Fruit fly (Drosophila melanogaster) whole organism, embryonic: ENCODE results near the gene CG7512.

Source experiments
- Aef1 ChIP-seq: fragments of 200-800 bp; sonication (Bioruptor generic); IDR thresholded peaks from 3 replicates; pipeline ENCODE4 v1.3.6; 2022; ENCODE audit warnings: missing biosample characterization, missing genetic modification characterization
- CG1024 ChIP-seq: fragments of 200-800 bp; sonication (Bioruptor generic); IDR thresholded peaks from 2 replicates; pipeline ENCODE4 v1.3.6; 2022; ENCODE audit warnings: missing biosample characterization, missing genetic modification characterization
- CG10654 ChIP-seq: fragments of 200-800 bp; sonication (Bioruptor generic); optimal IDR thresholded peaks from 2 replicates; lab custom pipeline; 2016; ENCODE audit warnings: missing biosample characterization, missing genetic modification characterization
- CG11247 ChIP-seq: fragments of 200-800 bp; sonication (Bioruptor generic); IDR thresholded peaks from 2 replicates; pipeline ENCODE4 v1.3.6; 2022; ENCODE audit warnings: missing biosample characterization, missing genetic modification characterization
- CG12155 ChIP-seq: fragments of 200-800 bp; sonication (Bioruptor generic); optimal IDR thresholded peaks from 3 replicates; lab custom pipeline; 2016; ENCODE audit warnings: missing biosample characterization, missing genetic modification characterization
- CG12236 ChIP-seq: fragments of 200-800 bp; sonication (Bioruptor generic); optimal IDR thresholded peaks from 2 replicates; lab custom pipeline; 2016; ENCODE audit warnings: missing biosample characterization, missing genetic modification characterization
- CG12391 ChIP-seq: fragments of 200-800 bp; sonication (Bioruptor generic); optimal IDR thresholded peaks from 3 replicates; lab custom pipeline; 2018; ENCODE audit warnings: missing biosample characterization, mild to moderate bottlenecking, missing genetic modification characterization, moderate library complexity
- CG13296 ChIP-seq: fragments of 200-800 bp; sonication (Bioruptor generic); optimal IDR thresholded peaks from 3 replicates; lab custom pipeline; 2018; ENCODE audit warnings: missing biosample characterization, mild to moderate bottlenecking, missing genetic modification characterization
- CG14860 ChIP-seq: fragments of 200-800 bp; sonication (Bioruptor generic); IDR thresholded peaks from 3 replicates; pipeline ENCODE4 v1.3.6; 2022; ENCODE audit warnings: missing biosample characterization, missing genetic modification characterization; ENCODE audit not compliant: partially characterized antibody
- CG14965 ChIP-seq: fragments of 200-800 bp; sonication (Bioruptor generic); optimal IDR thresholded peaks from 2 replicates; lab custom pipeline; 2016; ENCODE audit warnings: missing biosample characterization, missing genetic modification characterization, borderline replicate concordance
- CG16815 ChIP-seq: fragments of 200-800 bp; sonication (Bioruptor generic); optimal IDR thresholded peaks from 3 replicates; lab custom pipeline; 2017; ENCODE audit warnings: missing biosample characterization, mild to moderate bottlenecking, missing genetic modification characterization
- CG17802 ChIP-seq: fragments of 200-800 bp; sonication (Bioruptor generic); optimal IDR thresholded peaks from 2 replicates; lab custom pipeline; 2018; ENCODE audit warnings: missing biosample characterization, mild to moderate bottlenecking, missing genetic modification characterization, moderate library complexity
- CG30020 ChIP-seq: fragments of 200-800 bp; optimal IDR thresholded peaks from 2 replicates; lab custom pipeline; 2019; ENCODE audit warnings: missing biosample characterization, mild to moderate bottlenecking, missing genetic modification characterization, moderate library complexity
- CG30431 ChIP-seq: fragments of 200-800 bp; sonication (Bioruptor generic); optimal IDR thresholded peaks from 2 replicates; lab custom pipeline; 2017; ENCODE audit warnings: missing biosample characterization, missing genetic modification characterization
- CG31388 ChIP-seq: fragments of 200-800 bp; sonication (Bioruptor generic); optimal IDR thresholded peaks from 2 replicates; lab custom pipeline; 2016; ENCODE audit warnings: missing biosample characterization, missing genetic modification characterization
- CG3847 ChIP-seq: fragments of 200-800 bp; sonication (Bioruptor generic); IDR thresholded peaks from 2 replicates; pipeline ENCODE4 v1.3.6; 2022; ENCODE audit warnings: missing biosample characterization, missing genetic modification characterization
- CG4730 ChIP-seq: fragments of 200-800 bp; sonication (Bioruptor generic); IDR thresholded peaks from 2 replicates; pipeline ENCODE4 v1.3.6; 2022; ENCODE audit warnings: missing biosample characterization, missing genetic modification characterization
- CG6791 ChIP-seq: fragments of 200-800 bp; sonication (Bioruptor generic); IDR thresholded peaks from 3 replicates; pipeline ENCODE4 v1.3.6; 2022; ENCODE audit warnings: missing biosample characterization, missing genetic modification characterization; ENCODE audit not compliant: partially characterized antibody
- CG8281 ChIP-seq: fragments of 200-800 bp; sonication (Bioruptor generic); optimal IDR thresholded peaks from 2 replicates; lab custom pipeline; 2018; ENCODE audit warnings: missing biosample characterization, mild to moderate bottlenecking, missing genetic modification characterization, moderate library complexity
- CTCF ChIP-seq: fragments of 200-800 bp; sonication (Bioruptor generic); optimal IDR thresholded peaks from 2 replicates; lab custom pipeline; 2017; ENCODE audit warnings: missing biosample characterization, mild to moderate bottlenecking, missing genetic modification characterization, moderate library complexity
- Elba2 ChIP-seq: fragments of 200-800 bp; sonication (Bioruptor generic); optimal IDR thresholded peaks from 3 replicates; lab custom pipeline; 2016; ENCODE audit warnings: missing biosample characterization, missing genetic modification characterization
- Fer1 ChIP-seq: fragments of 200-800 bp; sonication (Bioruptor generic); optimal IDR thresholded peaks from 2 replicates; lab custom pipeline; 2017; ENCODE audit warnings: missing biosample characterization, mild to moderate bottlenecking, missing genetic modification characterization
- HmgZ ChIP-seq: fragments of 200-800 bp; sonication (Bioruptor generic); optimal IDR thresholded peaks from 2 replicates; lab custom pipeline; 2018; ENCODE audit warnings: missing biosample characterization, mild to moderate bottlenecking, missing genetic modification characterization
- Lim3 ChIP-seq: fragments of 200-800 bp; sonication (Bioruptor generic); IDR thresholded peaks from 2 replicates; pipeline ENCODE4 v1.3.6; 2022; ENCODE audit warnings: missing biosample characterization, missing genetic modification characterization
- Neu2 ChIP-seq: fragments of 200-800 bp; sonication (Bioruptor generic); optimal IDR thresholded peaks from 3 replicates; lab custom pipeline; 2016; ENCODE audit warnings: missing biosample characterization, missing genetic modification characterization, borderline replicate concordance
- Oli ChIP-seq: fragments of 200-800 bp; sonication (Bioruptor generic); optimal IDR thresholded peaks from 2 replicates; lab custom pipeline; 2018; ENCODE audit warnings: missing biosample characterization, mild to moderate bottlenecking, missing genetic modification characterization, moderate library complexity
- Sry-β ChIP-seq: fragments of 200-800 bp; sonication (Bioruptor generic); optimal IDR thresholded peaks from 2 replicates; lab custom pipeline; 2018; ENCODE audit warnings: missing biosample characterization, mild to moderate bottlenecking, missing genetic modification characterization, moderate library complexity
- al ChIP-seq: fragments of 200-800 bp; sonication (Bioruptor generic); IDR thresholded peaks from 2 replicates; pipeline ENCODE4 v1.3.6; 2022; ENCODE audit warnings: missing biosample characterization, missing genetic modification characterization
- cad ChIP-seq: fragments of >200 bp; optimal IDR thresholded peaks from 2 replicates; lab custom pipeline; 2017; ENCODE audit warnings: missing biosample characterization, missing genetic modification characterization
- danr ChIP-seq: fragments of 200-800 bp; sonication (Bioruptor generic); IDR thresholded peaks from 2 replicates; pipeline ENCODE4 v1.3.6; 2022; ENCODE audit warnings: missing biosample characterization, missing genetic modification characterization
- dpn ChIP-seq, 2 experiments: fragments of 200-800 bp; sonication (Bioruptor generic); optimal IDR thresholded peaks; 3 replicates each; lab custom pipeline; 2016; ENCODE audit warnings: missing biosample characterization in 2 of 2, missing genetic modification characterization in 2 of 2
- emc ChIP-seq: fragments of 200-800 bp; sonication (Bioruptor generic); optimal IDR thresholded peaks from 2 replicates; lab custom pipeline; 2016; ENCODE audit warnings: missing biosample characterization, missing genetic modification characterization
- ftz-f1 ChIP-seq: fragments of 200-800 bp; sonication (Bioruptor generic); optimal IDR thresholded peaks from 2 replicates; lab custom pipeline; 2016; ENCODE audit warnings: missing biosample characterization, missing genetic modification characterization
- fu2 ChIP-seq: fragments of 200-800 bp; sonication (Bioruptor generic); optimal IDR thresholded peaks from 2 replicates; lab custom pipeline; 2016; ENCODE audit warnings: missing biosample characterization, missing genetic modification characterization
- gcm ChIP-seq: fragments of 200-800 bp; sonication (Bioruptor generic); optimal IDR thresholded peaks from 2 replicates; lab custom pipeline; 2019; ENCODE audit warnings: missing biosample characterization, mild to moderate bottlenecking, missing genetic modification characterization, moderate library complexity
- hb ChIP-seq: fragments of 200-800 bp; sonication (Bioruptor generic); IDR thresholded peaks from 3 replicates; pipeline ENCODE4 v1.3.6; 2022; ENCODE audit warnings: missing biosample characterization, missing genetic modification characterization; ENCODE audit not compliant: partially characterized antibody
- her ChIP-seq: fragments of 200-800 bp; sonication (Bioruptor generic); optimal IDR thresholded peaks from 2 replicates; lab custom pipeline; 2016; ENCODE audit warnings: missing biosample characterization, missing genetic modification characterization
- jigr1 ChIP-seq: fragments of 200-800 bp; sonication (Bioruptor generic); IDR thresholded peaks from 3 replicates; pipeline ENCODE4 v1.3.6; 2022; ENCODE audit warnings: missing biosample characterization, missing genetic modification characterization
- kni ChIP-seq: fragments of 200-800 bp; sonication (Bioruptor generic); optimal IDR thresholded peaks from 3 replicates; lab custom pipeline; 2017; ENCODE audit warnings: mild to moderate bottlenecking, missing biosample characterization, missing genetic modification reagents, missing genetic modification characterization
- mirr ChIP-seq: fragments of 200-800 bp; sonication (Bioruptor generic); optimal IDR thresholded peaks from 3 replicates; lab custom pipeline; 2018; ENCODE audit warnings: missing biosample characterization, mild to moderate bottlenecking, missing genetic modification characterization
- peb ChIP-seq: fragments of 200-800 bp; sonication (Bioruptor generic); IDR thresholded peaks from 2 replicates; pipeline ENCODE4 v1.3.6; 2022; ENCODE audit warnings: missing biosample characterization, missing genetic modification characterization
- pfk ChIP-seq: fragments of 200-800 bp; sonication (Bioruptor generic); optimal IDR thresholded peaks from 2 replicates; lab custom pipeline; 2018; ENCODE audit warnings: missing biosample characterization, mild to moderate bottlenecking, missing genetic modification characterization, moderate library complexity
- phol ChIP-seq: fragments of 200-800 bp; sonication (Bioruptor generic); optimal IDR thresholded peaks from 3 replicates; lab custom pipeline; 2018; ENCODE audit warnings: missing biosample characterization, mild to moderate bottlenecking, missing genetic modification characterization, moderate library complexity
- sens-2 ChIP-seq: fragments of 200-800 bp; sonication (Bioruptor generic); IDR thresholded peaks from 2 replicates; pipeline ENCODE4 v1.3.6; 2022; ENCODE audit warnings: missing biosample characterization, missing genetic modification characterization
- sr ChIP-seq: fragments of 200-800 bp; sonication (Bioruptor generic); IDR thresholded peaks from 3 replicates; pipeline ENCODE4 v1.3.6; 2022; ENCODE audit warnings: missing biosample characterization, missing genetic modification characterization
- vnd ChIP-seq: fragments of 200-800 bp; sonication (Bioruptor generic); IDR thresholded peaks from 3 replicates; pipeline ENCODE4 v1.3.6; 2022; ENCODE audit warnings: missing biosample characterization, missing genetic modification characterization; ENCODE audit not compliant: partially characterized antibody
- zen ChIP-seq: fragments of 200-800 bp; sonication (Bioruptor generic); optimal IDR thresholded peaks from 3 replicates; lab custom pipeline; 2018; ENCODE audit warnings: missing biosample characterization, mild to moderate bottlenecking, missing genetic modification characterization, moderate library complexity
- zf30C ChIP-seq: fragments of 200-800 bp; sonication (Bioruptor generic); optimal IDR thresholded peaks from 3 replicates; lab custom pipeline; 2018; ENCODE audit warnings: missing biosample characterization, mild to moderate bottlenecking, missing genetic modification characterization
- zfh1 ChIP-seq: fragments of 200-800 bp; sonication (Bioruptor generic); IDR thresholded peaks from 3 replicates; pipeline ENCODE4 v1.3.6; 2022; ENCODE audit warnings: missing biosample characterization, missing genetic modification characterization

The CG7512 gene

DNA sequence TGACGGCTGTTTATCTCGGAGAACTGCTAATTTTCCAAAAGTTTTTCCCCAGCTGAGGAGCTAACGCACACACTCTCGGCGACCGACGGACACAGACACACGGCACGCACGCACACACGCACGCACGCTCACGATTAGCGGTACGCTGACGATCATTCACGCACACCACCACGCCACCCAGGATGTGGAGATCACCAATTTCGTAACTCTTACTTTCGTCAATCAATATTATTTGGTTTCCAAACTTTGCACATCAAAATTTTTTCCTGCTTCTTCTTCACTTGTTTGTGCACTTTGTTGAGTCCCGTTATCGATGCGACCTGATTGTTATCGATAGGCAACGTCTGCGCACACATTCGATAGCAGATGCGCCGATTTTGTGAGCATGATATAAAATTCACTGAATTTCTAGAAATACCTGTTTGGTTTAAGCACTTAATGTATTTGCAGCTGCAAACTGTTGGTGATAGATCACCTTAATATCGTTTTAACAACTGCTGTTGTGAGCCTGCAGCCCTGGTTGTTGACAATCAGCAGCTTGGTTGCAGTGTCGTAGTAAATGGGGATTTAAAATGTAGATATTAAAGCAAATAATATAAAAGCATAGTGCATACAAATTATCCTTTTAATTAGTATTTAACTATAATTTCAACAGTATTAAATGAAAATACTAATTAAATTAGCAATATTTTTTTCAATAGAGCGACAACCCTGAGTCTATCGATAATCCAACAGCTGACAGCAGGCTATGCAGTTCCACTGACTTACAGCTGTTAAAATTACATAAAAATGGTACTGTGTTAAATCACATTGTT lies 48.6 kb downstream of the CG7512 start, which contains the start of the genes CG7394 and Mob2 (continued):
- TF ChIP-seq CG31388 (peak; percentile 82), Aef1 (GFP tag; lab: Robert Waterston, UW) (peak; percentile 90), Neu2 (peak; percentile 60), Elba2 (GFP tag; lab: Kevin White, UChicago) (peak; percentile 64), CG3847 (GFP tag; lab: Robert Waterston, UW) (peak; percentile 89), gcm (GFP tag; lab: Kevin White, UChicago) (peak; percentile 74), mirr (GFP tag; lab: Kevin White, UChicago) (peak; percentile 46), kni (GFP tag; lab: Kevin White, UChicago) (peak; percentile 20), jigr1 (peak; percentile 53; the same call in 1 of the 3 replicates), dpn (GFP tag; optimal IDR thresholded peaks at IDR 0.05; lab: Kevin White, UChicago) (peak; percentile 84 to 93), ftz-f1 (GFP tag; lab: Kevin White, UChicago) (no peak), CG12155 (peak; percentile 91), Lim3 (GFP tag; lab: Robert Waterston, UW) (0 out of 2 replicates have a peak, but pooled peaks have one; percentile 19), zf30C (GFP tag; lab: Kevin White, UChicago) (no peak), zen (peak; percentile 79), fu2 (peak; percentile 55), CG30020 (peak; percentile 73), CG6791 (GFP tag; lab: Robert Waterston, UW) (peak; percentile 86), CG30431 (GFP tag; lab: Kevin White, UChicago) (peak; percentile 65), sens-2 (peak; percentile 86), peb (GFP tag; lab: Robert Waterston, UW) (peak; percentile 72), CG14860 (GFP tag; lab: Robert Waterston, UW) (peak; percentile 83), zfh1 (GFP tag; lab: Robert Waterston, UW) (peak; percentile 89), Fer1 (peak; percentile 80), CG13296 (peak; percentile 83), CG16815 (GFP tag; lab: Kevin White, UChicago) (peak; percentile 80), sr (GFP tag; lab: Robert Waterston, UW) (peak; percentile 51; the same call in 1 of the 3 replicates), CG8281 (tag; lab: Kevin White, UChicago) (peak; percentile 62), danr (peak; percentile 44), CG17802 (tag; lab: Kevin White, UChicago) (peak; percentile 62), CG1024 (peak; percentile 82), pfk (GFP tag; lab: Kevin White, UChicago) (peak; percentile 7), al (GFP tag; lab: Robert Waterston, UW) (peak; percentile 86), HmgZ (tag; lab: Kevin White, UChicago) (peak; percentile 92), CG12391 (tag; lab: Kevin White, UChicago) (peak; percentile 96), hb (GFP tag; lab: Robert Waterston, UW) (peak; percentile 60; the same call in 2 of the 3 replicates), vnd (GFP tag; lab: Robert Waterston, UW) (peak; percentile 86), phol (tag; lab: Kevin White, UChicago) (peak; percentile 90), CTCF (GFP tag; lab: Kevin White, UChicago) (peak; percentile 4), CG14965 (GFP tag; lab: Kevin White, UChicago) (peak; percentile 9), CG12236 (peak; percentile 57), her (GFP tag; lab: Kevin White, UChicago) (peak; percentile 46), CG11247 (GFP tag; lab: Robert Waterston, UW) (peak; percentile 92), emc (peak; percentile 65), Sry-β (peak; percentile 50), CG4730 (GFP tag; lab: Robert Waterston, UW) (peak; percentile 85), CG10654 (peak; percentile 90), Oli (tag; lab: Kevin White, UChicago) (peak; percentile 86), cad (no peak)
